In genomic region chr3L:21054188-21054893, dm6 we compare ENCODE assay signal across 3 fruit fly cellular contexts.
TF ChIP-seq lines count a peak whose summit lies in the region.

No protein-coding gene starts in this region.

- no peak for TF ChIP-seq CTCF in whole organism, embryonic (GFP tag; optimal IDR thresholded peaks at IDR 0.05; lab: Kevin White, UChicago)

TF ChIP-seq in whole organism, embryonic, 481 proteins besides CTCF, POLR2A, EP300 and RAD21 (continues in another document):
- TF ChIP-seq eve (GFP tag; optimal IDR thresholded peaks at IDR 0.05; lab: Kevin White, UChicago) (peak in 1 of 2 experiments; percentile 29), croc (GFP tag; conservative IDR thresholded peaks at IDR 0.05; lab: Robert Waterston, UW) (0 out of 3 replicates have a peak, but pooled peaks have one; percentile 2), seq (GFP tag; IDR thresholded peaks at IDR 0.05; lab: Robert Waterston, UW) (0 out of 2 replicates have a peak, but pooled peaks have one; percentile 32), phol (tag; optimal IDR thresholded peaks at IDR 0.05; lab: Kevin White, UChicago) (peak; percentile 21), CG42726 (GFP tag; IDR thresholded peaks at IDR 0.05; lab: Robert Waterston, UW; ENCODE audit: partially characterized antibody) (no peak), org-1 (GFP tag; optimal IDR thresholded peaks at IDR 0.05; lab: Kevin White, UChicago) (peak; percentile 17), CG14014 (GFP tag; IDR thresholded peaks at IDR 0.05; lab: Robert Waterston, UW) (0 out of 2 replicates have a peak, but pooled peaks have one; percentile 6), D19A (tag; optimal IDR thresholded peaks at IDR 0.05; lab: Kevin White, UChicago) (peak; percentile 65), CG3163 (GFP tag; optimal IDR thresholded peaks at IDR 0.05; lab: Kevin White, UChicago) (no peak), Sox100B (GFP tag; optimal IDR thresholded peaks at IDR 0.05; lab: Kevin White, UChicago) (peak; percentile 17), lab (GFP tag; optimal IDR thresholded peaks at IDR 0.05; lab: Kevin White, UChicago) (peak; percentile 48), Blimp-1 (GFP tag; optimal IDR thresholded peaks at IDR 0.05; lab: Kevin White, UChicago) (peak; percentile 86), CG10543 (GFP tag; optimal IDR thresholded peaks at IDR 0.05; lab: Kevin White, UChicago) (peak; percentile 41), sd (tag; optimal IDR thresholded peaks at IDR 0.05; lab: Kevin White, UChicago) (peak; percentile 12), jigr1 (GFP tag; IDR thresholded peaks at IDR 0.05; lab: Robert Waterston, UW) (0 out of 3 replicates have a peak, but pooled peaks have one; percentile 4), CG4730 (GFP tag; IDR thresholded peaks at IDR 0.05; lab: Robert Waterston, UW) (0 out of 2 replicates have a peak, but pooled peaks have one; percentile 1), crol (GFP tag; IDR thresholded peaks at IDR 0.05; lab: Robert Waterston, UW) (peak; percentile 88), tgo (GFP tag; IDR thresholded peaks at IDR 0.05; lab: Robert Waterston, UW) (0 out of 3 replicates have a peak, but pooled peaks have one; percentile 3), nerfin-1 (tag; optimal IDR thresholded peaks at IDR 0.05; lab: Kevin White, UChicago) (no peak), bbx (GFP tag; IDR thresholded peaks at IDR 0.05; lab: Robert Waterston, UW; ENCODE audit: partially characterized antibody) (0 out of 2 replicates have a peak, but pooled peaks have one; percentile 44), emc (GFP tag; optimal IDR thresholded peaks at IDR 0.05; lab: Kevin White, UChicago) (no peak), gem (tag; optimal IDR thresholded peaks at IDR 0.05; lab: Kevin White, UChicago) (peak; percentile 45), Sox102F (GFP tag; optimal IDR thresholded peaks at IDR 0.05; lab: Kevin White, UChicago) (peak; percentile 21), E2f2 (GFP tag; IDR thresholded peaks at IDR 0.05; lab: Robert Waterston, UW) (0 out of 2 replicates have a peak, but pooled peaks have one; percentile 8), CG4404 (GFP tag; IDR thresholded peaks at IDR 0.05; lab: Robert Waterston, UW) (0 out of 2 replicates have a peak, but pooled peaks have one; percentile 5), CG12769 (tag; optimal IDR thresholded peaks at IDR 0.05; lab: Kevin White, UChicago) (peak; percentile 11), CG11504 (tag; optimal IDR thresholded peaks at IDR 0.05; lab: Kevin White, UChicago) (peak; percentile 3)

TF ChIP-seq in whole organism, prepupa, 60 proteins besides CTCF, POLR2A, EP300 and RAD21:
- no peak for TF ChIP-seq CG3919 (GFP tag; optimal IDR thresholded peaks at IDR 0.05; lab: Kevin White, UChicago)
- no peak for TF ChIP-seq lz (GFP tag; optimal IDR thresholded peaks at IDR 0.05; lab: Kevin White, UChicago)
- TF ChIP-seq Blimp-1 (GFP tag; optimal IDR thresholded peaks at IDR 0.05; lab: Kevin White, UChicago) = peak; percentile 91
- no peak for TF ChIP-seq Ets21C (GFP tag; optimal IDR thresholded peaks at IDR 0.05; lab: Kevin White, UChicago)
- TF ChIP-seq Eip78C (GFP tag; lab: Kevin White, UChicago) = peak; percentile 61
- TF ChIP-seq vri (GFP tag; optimal IDR thresholded peaks at IDR 0.05; lab: Kevin White, UChicago) = no peak
- TF ChIP-seq CG6792 (GFP tag; optimal IDR thresholded peaks at IDR 0.05; lab: Kevin White, UChicago) = no peak

TF ChIP-seq in whole organism, pupa, 21 proteins besides CTCF, POLR2A, EP300 and RAD21:
- TF ChIP-seq CG13204 (GFP tag; optimal IDR thresholded peaks at IDR 0.05; lab: Kevin White, UChicago) = peak; percentile 3
- no peak for TF ChIP-seq D1 (tag; optimal IDR thresholded peaks at IDR 0.05; lab: Kevin White, UChicago)
- no peak for TF ChIP-seq gl (tag; optimal IDR thresholded peaks at IDR 0.05; lab: Kevin White, UChicago)
- TF ChIP-seq rn (GFP tag; IDR thresholded peaks at IDR 0.05; lab: Robert Waterston, UW) = 0 out of 2 replicates have a peak, but pooled peaks have one; percentile 31
- TF ChIP-seq Ets98B (GFP tag; IDR thresholded peaks at IDR 0.05; lab: Robert Waterston, UW) = no peak
- no peak for TF ChIP-seq CG12605 (GFP tag; IDR thresholded peaks at IDR 0.05; lab: Robert Waterston, UW)

Comparison
In these comparisons a context has a peak if more than half of its experiments do, and no peak if none do; other contexts are left out.
1. Of the 7 proteins assayed by ChIP-seq in both whole organism, embryonic and whole organism, prepupa: peak only in whole organism, embryonic: Sox102F; only in whole organism, prepupa: none; in both: Blimp-1; in neither: 5.